Fruit fly (Drosophila melanogaster): ENCODE data around the gene mrt.

mrt gene

dm6 chr3R:27253136-27253920 lies 29.1 kb downstream of the mrt start, which contains the start of gene pll (continued):
- TF ChIP-seq ab (GFP tag; optimal IDR thresholded peaks at IDR 0.05) = peak; percentile 6
- TF ChIP-seq CG18619 (GFP tag; optimal IDR thresholded peaks at IDR 0.05) = peak; percentile 68
- TF ChIP-seq maf-S (GFP tag; optimal IDR thresholded peaks at IDR 0.05) = peak; percentile 74
- TF ChIP-seq nerfin-1 (tag; optimal IDR thresholded peaks at IDR 0.05) = peak; percentile 53
- no peak for TF ChIP-seq yki (optimal IDR thresholded peaks at IDR 0.05)
- peak; percentile 65 for TF ChIP-seq kay (GFP tag; optimal IDR thresholded peaks at IDR 0.05)
- peak; percentile 83 for TF ChIP-seq esg (GFP tag; conservative IDR thresholded peaks at IDR 0.05)
- TF ChIP-seq CG31441 (GFP tag; IDR thresholded peaks at IDR 0.05) = no peak; the same call in 1 of the 2 replicates
- TF ChIP-seq Nf-YC (tag; optimal IDR thresholded peaks at IDR 0.05) = peak; percentile 71
- TF ChIP-seq crc (GFP tag; optimal IDR thresholded peaks at IDR 0.05) = peak; percentile 64
- peak; percentile 65 for TF ChIP-seq luna (GFP tag; optimal IDR thresholded peaks at IDR 0.05)
- TF ChIP-seq Ada2b (GFP tag; IDR thresholded peaks at IDR 0.05) = peak; percentile 86
- no peak for TF ChIP-seq pita (GFP tag; optimal IDR thresholded peaks at IDR 0.05)
- TF ChIP-seq CG7928 (GFP tag; optimal IDR thresholded peaks at IDR 0.05) = peak; percentile 35
- peak; percentile 61 for TF ChIP-seq CG16863 (GFP tag; optimal IDR thresholded peaks at IDR 0.05)
- peak; percentile 86 for TF ChIP-seq sisA (GFP tag; IDR thresholded peaks at IDR 0.05)
- TF ChIP-seq CG1832 (GFP tag; optimal IDR thresholded peaks at IDR 0.05) = no peak
- TF ChIP-seq stc (GFP tag; IDR thresholded peaks at IDR 0.05) = peak; percentile 85
- peak; percentile 59; the same call in 1 of the 2 replicates for TF ChIP-seq ro (GFP tag; IDR thresholded peaks at IDR 0.05)
- TF ChIP-seq ftz-f1 (GFP tag; optimal IDR thresholded peaks at IDR 0.05) = peak; percentile 40
- TF ChIP-seq croc (GFP tag; conservative IDR thresholded peaks at IDR 0.05) = peak; percentile 55
- no peak for TF ChIP-seq eve (GFP tag; optimal IDR thresholded peaks at IDR 0.05)
- TF ChIP-seq Sox102F (GFP tag; optimal IDR thresholded peaks at IDR 0.05) = peak; percentile 85
- TF ChIP-seq HLH54F (GFP tag; optimal IDR thresholded peaks at IDR 0.05) = peak; percentile 68
- TF ChIP-seq NK7.1 (GFP tag; optimal IDR thresholded peaks at IDR 0.05) = no peak
- TF ChIP-seq ttk (GFP tag; IDR thresholded peaks at IDR 0.05) = peak; percentile 84
- TF ChIP-seq seq (GFP tag; IDR thresholded peaks at IDR 0.05) = peak; percentile 69; the same call in 1 of the 2 replicates
- TF ChIP-seq vvl (GFP tag; IDR thresholded peaks at IDR 0.05) = peak; percentile 93
- TF ChIP-seq dysf (GFP tag; IDR thresholded peaks at IDR 0.05) = peak; percentile 87
- peak; percentile 72; the same call in 2 of the 3 replicates for TF ChIP-seq CG6175 (GFP tag; IDR thresholded peaks at IDR 0.05)
- peak; percentile 93 for TF ChIP-seq CG12659 (GFP tag; optimal IDR thresholded peaks at IDR 0.05)
- no peak for TF ChIP-seq nerfin-2 (GFP tag; IDR thresholded peaks at IDR 0.05; ENCODE audit: partially characterized antibody)
- no peak for TF ChIP-seq gem (tag; optimal IDR thresholded peaks at IDR 0.05)
- TF ChIP-seq gcm (GFP tag; optimal IDR thresholded peaks at IDR 0.05) = peak; percentile 72
- no peak for TF ChIP-seq CG9437 (GFP tag; optimal IDR thresholded peaks at IDR 0.05)
- TF ChIP-seq Meics (GFP tag; optimal IDR thresholded peaks at IDR 0.05) = peak; percentile 76
- TF ChIP-seq CG9215 (GFP tag; IDR thresholded peaks at IDR 0.05) = peak; percentile 85
- TF ChIP-seq MTF-1 (GFP tag; optimal IDR thresholded peaks at IDR 0.05; ENCODE audit: borderline replicate concordance) = peak; percentile 60
- TF ChIP-seq toy (GFP tag; IDR thresholded peaks at IDR 0.05) = no peak
- peak; percentile 61 for TF ChIP-seq Hmx (GFP tag; optimal IDR thresholded peaks at IDR 0.05)
- peak; percentile 22 for TF ChIP-seq en (GFP tag; optimal IDR thresholded peaks at IDR 0.05)
- peak; percentile 90 for TF ChIP-seq Dbx (GFP tag; IDR thresholded peaks at IDR 0.05)
- peak; percentile 78 for TF ChIP-seq pho (GFP tag; optimal IDR thresholded peaks at IDR 0.05)
- peak; percentile 74 for TF ChIP-seq CG18262 (tag; optimal IDR thresholded peaks at IDR 0.05)
- no peak for TF ChIP-seq sna (GFP tag; IDR thresholded peaks at IDR 0.05; ENCODE audit: partially characterized antibody)
- TF ChIP-seq row (GFP tag; IDR thresholded peaks at IDR 0.05) = peak; percentile 89
- TF ChIP-seq unc-4 (GFP tag; IDR thresholded peaks at IDR 0.05; ENCODE audit: partially characterized antibody) = peak; percentile 59
- TF ChIP-seq CG6272 (GFP tag; IDR thresholded peaks at IDR 0.05) = peak; percentile 87
- no peak for TF ChIP-seq Eip74EF (GFP tag; optimal IDR thresholded peaks at IDR 0.05)
- peak; percentile 82 for TF ChIP-seq CG9727 (GFP tag; optimal IDR thresholded peaks at IDR 0.05)
